Worm (Caenorhabditis elegans) whole organism, L3 larva: ENCODE measurements around the gene Y54G2A.72.

Experiments used
- aly-2 ChIP-seq: fragments of 150-350 bp; optimal IDR thresholded peaks from 2 replicates; lab custom pipeline; 2014; ENCODE audit warnings: missing biosample characterization, missing genetic modification characterization
- ama-1 ChIP-seq: fragments of 150-350 bp; optimal IDR thresholded peaks from 2 replicates; lab custom pipeline; 2018
- ceh-28 ChIP-seq: fragments of 150-350 bp; optimal IDR thresholded peaks from 2 replicates; lab custom pipeline; 2014; ENCODE audit warnings: missing biosample characterization, missing genetic modification reagents, missing genetic modification characterization
- nhr-12 ChIP-seq: fragments of 150-350 bp; optimal IDR thresholded peaks from 2 replicates; lab custom pipeline; 2014; ENCODE audit warnings: missing biosample characterization, missing genetic modification characterization
- snpc-4 ChIP-seq: fragments of 150-350 bp; optimal IDR thresholded peaks from 2 replicates; lab custom pipeline; 2014; ENCODE audit warnings: missing biosample characterization, missing genetic modification characterization
- tbx-2 ChIP-seq: sonication (generic microtip); optimal IDR thresholded peaks from 2 replicates; lab custom pipeline; 2016; ENCODE audit warnings: mild to moderate bottlenecking, missing genetic modification characterization, missing compliant biosample characterization

DNA sequence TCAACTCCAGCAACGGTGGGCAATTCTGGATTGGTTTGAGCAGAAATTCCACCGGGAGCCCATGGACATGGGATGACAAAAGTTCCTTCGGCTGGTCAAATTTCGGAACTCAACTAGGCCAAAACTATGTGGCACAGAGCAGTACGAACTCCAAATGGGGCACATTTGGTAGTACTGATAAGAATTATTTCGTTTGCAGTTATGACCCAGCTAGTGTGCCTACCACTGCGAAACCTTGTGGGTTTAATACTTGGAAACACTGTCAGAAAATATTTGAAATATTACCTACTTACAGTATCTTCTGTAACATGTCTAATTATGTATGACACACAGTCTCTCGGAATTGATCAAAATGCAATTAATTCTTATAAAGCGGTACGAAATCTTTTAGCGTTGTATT, 48.4 kb downstream of the Y54G2A.72 start:
- TF ChIP-seq snpc-4 (no peak), tbx-2 (tag; lab: Kevin White, UChicago) (no peak), aly-2 (tag; lab: Kevin White, UChicago) (no peak), nhr-12 (tag; lab: Kevin White, UChicago) (no peak), ama-1 (lab: Kevin White, UChicago) (no peak), ceh-28 (tag; lab: Kevin White, UChicago) (no peak)
